Fruit fly (Drosophila melanogaster): Measurements from ENCODE around the gene eIF2Bbeta.

DNA sequence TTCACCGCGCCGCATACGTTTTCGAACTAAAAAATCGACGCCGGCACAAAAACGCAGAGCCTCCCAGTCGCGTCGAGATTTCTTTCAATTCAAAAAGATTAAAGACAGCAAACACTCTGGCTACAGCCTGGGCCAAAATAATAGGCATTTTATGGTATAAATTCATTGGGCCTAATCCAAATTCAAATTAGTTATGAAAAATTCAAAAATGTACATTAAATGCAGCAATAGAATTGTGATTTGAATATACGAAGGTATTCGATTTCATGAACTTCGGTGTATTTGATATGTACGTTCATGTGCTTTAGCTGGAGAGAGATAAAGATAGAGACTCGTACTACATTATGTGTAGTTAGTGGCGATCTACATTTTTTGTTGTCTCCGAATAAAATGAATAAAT, 39.7 kb downstream of the eIF2Bbeta start, which contains the start of gene Syx4:
- peak; percentile 93 for TF ChIP-seq CG12391 (tag; optimal IDR thresholded peaks at IDR 0.05)
- TF ChIP-seq CG2202 (tag; optimal IDR thresholded peaks at IDR 0.05), result peak; percentile 61
- no peak for TF ChIP-seq vnd (GFP tag; IDR thresholded peaks at IDR 0.05; ENCODE audit: partially characterized antibody)
- TF ChIP-seq az2 (GFP tag; optimal IDR thresholded peaks at IDR 0.05), result peak; percentile 86
- no peak for TF ChIP-seq h (optimal IDR thresholded peaks at IDR 0.05)
